Worm (Caenorhabditis elegans) whole organism, young adult: ENCODE measurements around the gene unc-103.

Source experiments
- B0035.1 ChIP-seq: sonication (generic microtip); optimal IDR thresholded peaks from 2 replicates; lab custom pipeline; 2016; ENCODE audit warnings: missing genetic modification characterization, mild to moderate bottlenecking, missing compliant biosample characterization, missing genotype, missing genetic modification reagents
- B0261.1 ChIP-seq: sonication (generic microtip); optimal IDR thresholded peaks from 2 replicates; lab custom pipeline; 2016; ENCODE audit warnings: mild to moderate bottlenecking, missing genetic modification characterization, moderate library complexity, missing compliant biosample characterization
- C06A6.2 ChIP-seq: fragments of 200-800 bp; sonication (Bioruptor generic); conservative IDR thresholded peaks from 2 replicates; pipeline ENCODE4 v1.3.6; 2022; ENCODE audit warnings: missing genetic modification characterization, missing compliant biosample characterization
- D2030.7 ChIP-seq: fragments of 200-800 bp; sonication (Bioruptor generic); IDR thresholded peaks from 2 replicates; pipeline ENCODE4 v1.3.6; 2022; ENCODE audit warnings: missing genetic modification reagents, missing genetic modification characterization, missing compliant biosample characterization
- F10E7.11 ChIP-seq: sonication (generic microtip); optimal IDR thresholded peaks from 2 replicates; lab custom pipeline; 2017; ENCODE audit warnings: mild to moderate bottlenecking, missing genetic modification characterization, moderate library complexity, missing compliant biosample characterization
- F22D6.2 ChIP-seq: sonication (generic microtip); optimal IDR thresholded peaks from 2 replicates; lab custom pipeline; 2016; ENCODE audit warnings: mild to moderate bottlenecking, missing genetic modification characterization, missing compliant biosample characterization
- F23B12.7 ChIP-seq: sonication (generic microtip); optimal IDR thresholded peaks from 2 replicates; lab custom pipeline; 2017; ENCODE audit warnings: missing genetic modification characterization, mild to moderate bottlenecking, missing compliant biosample characterization, antibody characterized with exemption, moderate library complexity; ENCODE audit not compliant: insufficient read depth
- F33H1.4 ChIP-seq: fragments of 200-800 bp; sonication (Bioruptor generic); IDR thresholded peaks from 2 replicates; pipeline ENCODE4 v1.3.6; 2022; ENCODE audit warnings: missing genetic modification reagents, missing genetic modification characterization, missing compliant biosample characterization
- F39B2.1 ChIP-seq: fragments of 200-800 bp; sonication (Bioruptor generic); IDR thresholded peaks from 2 replicates; pipeline ENCODE4 v1.3.6; 2022; ENCODE audit warnings: missing genetic modification reagents, missing genetic modification characterization, missing compliant biosample characterization
- K12H6.12 ChIP-seq: fragments of 200-800 bp; sonication (Bioruptor generic); optimal IDR thresholded peaks from 2 replicates; lab custom pipeline; 2018; ENCODE audit warnings: mild to moderate bottlenecking, missing genetic modification characterization, missing compliant biosample characterization
- Y53F4B.3 ChIP-seq: fragments of 200-800 bp; sonication (Bioruptor generic); IDR thresholded peaks from 2 replicates; pipeline ENCODE4 v1.3.6; 2022; ENCODE audit warnings: missing genetic modification reagents, missing genetic modification characterization, missing compliant biosample characterization
- Y56A3A.18 ChIP-seq: fragments of 200-800 bp; sonication (Bioruptor generic); IDR thresholded peaks from 2 replicates; pipeline ENCODE4 v1.3.6; 2022; ENCODE audit warnings: missing genetic modification reagents, missing genetic modification characterization, missing compliant biosample characterization
- Y95B8A.8 ChIP-seq: fragments of 200-800 bp; sonication (Bioruptor generic); IDR thresholded peaks from 2 replicates; pipeline ENCODE4 v1.3.6; 2022; ENCODE audit warnings: missing genetic modification reagents, missing genetic modification characterization, missing compliant biosample characterization
- ZK185.1 ChIP-seq: sonication (generic microtip); optimal IDR thresholded peaks from 2 replicates; lab custom pipeline; 2016; ENCODE audit warnings: mild to moderate bottlenecking, missing genetic modification characterization, missing compliant biosample characterization; ENCODE audit not compliant: poor library complexity, severe bottlenecking
- ama-1 ChIP-seq, 3 experiments: fragments of 150-350 bp in 1 of 3; sonication (generic microtip) in 2 of 3; optimal IDR thresholded peaks; 2 replicates each; lab custom pipeline; 2014 to 2018; ENCODE audit warnings: missing biosample characterization in 2 of 3, missing genetic modification characterization in 2 of 3, missing genetic modification reagents in 2 of 3
- aptf-2 ChIP-seq: fragments of 200-800 bp; sonication (Bioruptor generic); conservative IDR thresholded peaks from 2 replicates; pipeline ENCODE4 v1.3.6; 2022; ENCODE audit warnings: missing genetic modification reagents, missing genetic modification characterization, missing compliant biosample characterization
- cebp-1 ChIP-seq, 2 experiments: fragments of 200-800 bp in 1 of 2; sonication (Bioruptor generic) in 1 of 2; sonication (generic microtip) in 1 of 2; IDR thresholded peaks in 1 of 2; optimal IDR thresholded peaks in 1 of 2; 2 replicates each; pipeline versions ENCODE4 v1.3.6 to Lab custom; 2017 to 2022; ENCODE audit warnings: missing compliant biosample characterization in 2 of 2, missing genetic modification characterization in 2 of 2, mild to moderate bottlenecking in 1 of 2, missing genetic modification reagents in 1 of 2, moderate library complexity in 1 of 2
- cebp-2 ChIP-seq: fragments of 200-800 bp; sonication (Bioruptor generic); IDR thresholded peaks from 2 replicates; pipeline ENCODE4 v1.3.6; 2022; ENCODE audit warnings: missing genetic modification characterization, missing compliant biosample characterization
- ceh-100 ChIP-seq: fragments of 200-800 bp; sonication (Bioruptor generic); IDR thresholded peaks from 2 replicates; pipeline ENCODE4 v1.3.6; 2022; ENCODE audit warnings: missing genetic modification reagents, missing genetic modification characterization, missing compliant biosample characterization
- ceh-27 ChIP-seq: fragments of 200-800 bp; sonication (Bioruptor generic); optimal IDR thresholded peaks from 2 replicates; lab custom pipeline; 2018; ENCODE audit warnings: mild to moderate bottlenecking, missing genetic modification characterization, moderate library complexity, missing compliant biosample characterization
- dox-1 ChIP-seq: fragments of 200-800 bp; sonication (Bioruptor generic); IDR thresholded peaks from 2 replicates; pipeline ENCODE4 v1.3.6; 2022; ENCODE audit warnings: missing genetic modification reagents, missing genetic modification characterization, missing compliant biosample characterization
- ekl-4 ChIP-seq: fragments of 200-800 bp; sonication (Bioruptor generic); IDR thresholded peaks from 2 replicates; pipeline ENCODE4 v1.3.6; 2022; ENCODE audit warnings: missing genetic modification reagents, missing genetic modification characterization, missing compliant biosample characterization
- hlh-12 ChIP-seq: sonication (generic microtip); optimal IDR thresholded peaks from 2 replicates; lab custom pipeline; 2016; ENCODE audit warnings: missing genetic modification characterization, missing compliant biosample characterization
- hlh-26 ChIP-seq: fragments of 200-800 bp; sonication (Bioruptor generic); conservative IDR thresholded peaks from 2 replicates; pipeline ENCODE4 v1.3.6; 2022; ENCODE audit warnings: missing genetic modification reagents, missing genetic modification characterization, missing compliant biosample characterization
- hmg-1.2 ChIP-seq: fragments of 200-800 bp; sonication (Bioruptor generic); IDR thresholded peaks from 2 replicates; pipeline ENCODE4 v1.3.6; 2022; ENCODE audit warnings: missing genetic modification reagents, missing genetic modification characterization, missing compliant biosample characterization
- lin-26 ChIP-seq: fragments of 200-800 bp; sonication (Bioruptor generic); IDR thresholded peaks from 2 replicates; pipeline ENCODE4 v1.3.6; 2022; ENCODE audit warnings: missing genetic modification reagents, missing genetic modification characterization, missing compliant biosample characterization
- lin-54 ChIP-seq: fragments of 200-800 bp; sonication (Bioruptor generic); optimal IDR thresholded peaks from 2 replicates; lab custom pipeline; 2018; ENCODE audit warnings: mild to moderate bottlenecking, missing genetic modification characterization, missing compliant biosample characterization
- mes-4 ChIP-seq: sonication (generic microtip); optimal IDR thresholded peaks from 2 replicates; lab custom pipeline; 2016; ENCODE audit warnings: missing genotype, missing genetic modification characterization, missing compliant biosample characterization
- mxl-1 ChIP-seq: sonication (generic microtip); optimal IDR thresholded peaks from 2 replicates; lab custom pipeline; 2016; ENCODE audit warnings: missing genetic modification characterization, missing compliant biosample characterization
- nfyb-1 ChIP-seq: fragments of 200-800 bp; sonication (Bioruptor generic); IDR thresholded peaks from 2 replicates; pipeline ENCODE4 v1.3.6; 2022; ENCODE audit warnings: missing genetic modification reagents, missing genetic modification characterization, missing compliant biosample characterization
- nhr-27 ChIP-seq: fragments of 200-800 bp; sonication (Bioruptor generic); optimal IDR thresholded peaks from 2 replicates; lab custom pipeline; 2018; ENCODE audit warnings: mild to moderate bottlenecking, missing genetic modification characterization, moderate library complexity, missing compliant biosample characterization
- nhr-80 ChIP-seq: sonication (generic microtip); optimal IDR thresholded peaks from 2 replicates; lab custom pipeline; 2016; ENCODE audit warnings: missing genetic modification characterization, missing compliant biosample characterization
- pbrm-1 ChIP-seq: fragments of 200-800 bp; sonication (Bioruptor generic); IDR thresholded peaks from 2 replicates; pipeline ENCODE4 v1.3.6; 2022; ENCODE audit warnings: missing genetic modification reagents, missing genetic modification characterization, missing compliant biosample characterization
- rec-8 ChIP-seq, 2 experiments: sonication (generic microtip); optimal IDR thresholded peaks; 2 replicates each; lab custom pipeline; 2016; ENCODE audit warnings: mild to moderate bottlenecking in 2 of 2, missing genetic modification characterization in 2 of 2, missing genetic modification reagents in 2 of 2, missing genotype in 2 of 2, missing biosample characterization in 1 of 2, missing compliant biosample characterization in 1 of 2, moderate library complexity in 1 of 2
- sea-2 ChIP-seq: fragments of 200-800 bp; sonication (Bioruptor generic); IDR thresholded peaks from 2 replicates; pipeline ENCODE4 v1.3.6; 2022; ENCODE audit warnings: missing genetic modification characterization, missing compliant biosample characterization
- somi-1 ChIP-seq: fragments of 200-800 bp; sonication (Bioruptor generic); optimal IDR thresholded peaks from 2 replicates; lab custom pipeline; 2018; ENCODE audit warnings: mild to moderate bottlenecking, missing genetic modification characterization, missing compliant biosample characterization
- sptf-2 ChIP-seq: fragments of 200-800 bp; sonication (Bioruptor generic); optimal IDR thresholded peaks from 2 replicates; lab custom pipeline; 2018; ENCODE audit warnings: mild to moderate bottlenecking, missing genetic modification characterization, missing compliant biosample characterization
- tbp1 ChIP-seq: fragments of 200-800 bp; sonication (Bioruptor generic); optimal IDR thresholded peaks from 2 replicates; lab custom pipeline; 2018; ENCODE audit warnings: mild to moderate bottlenecking, missing genetic modification characterization, missing compliant biosample characterization
- unc-62 ChIP-seq: fragments of 150-350 bp; optimal IDR thresholded peaks from 2 replicates; lab custom pipeline; 2014; ENCODE audit warnings: missing biosample characterization, missing genetic modification reagents, missing genetic modification characterization
- zfh-2 ChIP-seq: fragments of 200-800 bp; sonication (Bioruptor generic); conservative IDR thresholded peaks from 2 replicates; pipeline ENCODE4 v1.3.6; 2022; ENCODE audit warnings: missing genetic modification reagents, missing genetic modification characterization, missing compliant biosample characterization
- ztf-22 ChIP-seq: fragments of 200-800 bp; sonication (Bioruptor generic); optimal IDR thresholded peaks from 2 replicates; lab custom pipeline; 2018; ENCODE audit warnings: mild to moderate bottlenecking, missing genetic modification characterization, moderate library complexity, missing compliant biosample characterization

The unc-103 gene

ce11 chrIII:4087565-4087964 lies 27.6 kb upstream of the unc-103 start (continued):
- TF ChIP-seq ceh-27 (peak; percentile 33), ekl-4 (GFP tag; lab: Robert Waterston, UW) (peak; percentile 60; the same call in 1 of the 2 replicates), hlh-12 (tag; lab: Kevin White, UChicago) (no peak), F22D6.2 (no peak), zfh-2 (GFP tag; lab: Robert Waterston, UW) (peak; percentile 91), hmg-1.2 (GFP tag; lab: Robert Waterston, UW) (peak; percentile 56), rec-8 (tag; optimal IDR thresholded peaks at IDR 0.05; lab: Kevin White, UChicago) (no peak), Y53F4B.3 (GFP tag; lab: Robert Waterston, UW) (no peak), D2030.7 (GFP tag; lab: Robert Waterston, UW) (no peak), unc-62 (GFP tag; lab: Kevin White, UChicago) (no peak), lin-26 (no peak), ama-1 (optimal IDR thresholded peaks at IDR 0.05; lab: Kevin White, UChicago) (peak; percentile 63), ama-1 (GFP tag; optimal IDR thresholded peaks at IDR 0.05; lab: Kevin White, UChicago) (no peak), F23B12.7 (no peak), K12H6.12 (peak; percentile 73), nhr-27 (tag; lab: Kevin White, UChicago) (no peak), F33H1.4 (GFP tag; lab: Robert Waterston, UW) (no peak), lin-54 (GFP tag; lab: Kevin White, UChicago) (peak; percentile 87), C06A6.2 (GFP tag; lab: Robert Waterston, UW) (no peak), F10E7.11 (tag; lab: Kevin White, UChicago) (no peak), mes-4 (no peak), tbp1 (GFP tag; lab: Kevin White, UChicago) (no peak), sea-2 (GFP tag; lab: Robert Waterston, UW) (no peak), nfyb-1 (GFP tag; lab: Robert Waterston, UW) (0 out of 2 replicates have a peak, but pooled peaks have one; percentile 56), F39B2.1 (GFP tag; lab: Robert Waterston, UW) (no peak), somi-1 (GFP tag; lab: Kevin White, UChicago) (peak; percentile 61), ceh-100 (no peak), Y95B8A.8 (GFP tag; lab: Robert Waterston, UW) (no peak), ZK185.1 (tag; lab: Kevin White, UChicago) (peak; percentile 20), B0035.1 (tag; lab: Kevin White, UChicago) (no peak)

ce11 chrIII:4088338-4088918 lies 26.8 kb upstream of the unc-103 start:
- TF ChIP-seq mxl-1 (tag; lab: Kevin White, UChicago) (no peak), nhr-80 (tag; lab: Kevin White, UChicago) (peak; percentile 55), ztf-22 (no peak), hlh-26 (no peak), dox-1 (GFP tag; lab: Robert Waterston, UW) (no peak), pbrm-1 (no peak), sptf-2 (GFP tag; lab: Kevin White, UChicago) (no peak), aptf-2 (GFP tag; lab: Robert Waterston, UW) (no peak), cebp-1 (GFP tag; IDR thresholded peaks at IDR 0.05; lab: Robert Waterston, UW) (no peak), cebp-1 (tag; optimal IDR thresholded peaks at IDR 0.05; lab: Kevin White, UChicago) (peak; percentile 12), cebp-2 (GFP tag; lab: Robert Waterston, UW) (no peak), B0261.1 (tag; lab: Kevin White, UChicago) (no peak), Y56A3A.18 (GFP tag; lab: Robert Waterston, UW) (no peak), ekl-4 (GFP tag; lab: Robert Waterston, UW) (no peak)
